Worm (Caenorhabditis elegans) whole organism, L2 larva: ENCODE data around the gene agt-1.
A peak's percentile ranks its signal among the peaks of the same experiment; 100 is the strongest.

Source experiments
- F13H6.1 ChIP-seq: sonication (generic microtip); optimal IDR thresholded peaks from 2 replicates; lab custom pipeline; 2016; ENCODE audit warnings: missing genetic modification characterization, missing compliant biosample characterization
- R02D3.7 ChIP-seq: fragments of 150-350 bp; optimal IDR thresholded peaks from 2 replicates; lab custom pipeline; 2014; ENCODE audit warnings: missing biosample characterization, missing genetic modification characterization
- Y55F3AM.14 ChIP-seq: fragments of 200-800 bp; sonication (Bioruptor generic); optimal IDR thresholded peaks from 2 replicates; lab custom pipeline; 2018; ENCODE audit warnings: mild to moderate bottlenecking, missing genetic modification characterization, missing compliant biosample characterization
- alr-1 ChIP-seq: fragments of 150-350 bp; optimal IDR thresholded peaks from 2 replicates; lab custom pipeline; 2014; ENCODE audit warnings: missing biosample characterization, missing genetic modification characterization
- ama-1 ChIP-seq: fragments of 150-350 bp; optimal IDR thresholded peaks from 2 replicates; lab custom pipeline; 2018; ENCODE audit warnings: inconsistent platforms
- blmp-1 ChIP-seq: sonication (generic microtip); optimal IDR thresholded peaks from 2 replicates; lab custom pipeline; 2017; ENCODE audit warnings: missing genetic modification characterization, mild to moderate bottlenecking, missing compliant biosample characterization, antibody characterized with exemption, moderate library complexity; ENCODE audit not compliant: insufficient read depth
- ceh-82 ChIP-seq: fragments of 150-350 bp; optimal IDR thresholded peaks from 2 replicates; lab custom pipeline; 2014; ENCODE audit warnings: missing biosample characterization, missing genetic modification characterization
- crh-2 ChIP-seq: sonication (generic microtip); optimal IDR thresholded peaks from 2 replicates; lab custom pipeline; 2017; ENCODE audit warnings: missing biosample characterization, missing genetic modification characterization
- dmd-4 ChIP-seq: sonication (generic microtip); optimal IDR thresholded peaks from 2 replicates; lab custom pipeline; 2017; ENCODE audit warnings: missing biosample characterization, missing genetic modification characterization
- elt-1 ChIP-seq: fragments of 150-350 bp; optimal IDR thresholded peaks from 2 replicates; lab custom pipeline; 2014; ENCODE audit warnings: missing biosample characterization, missing genetic modification characterization
- elt-3 ChIP-seq: sonication (generic microtip); optimal IDR thresholded peaks from 2 replicates; lab custom pipeline; 2017; ENCODE audit warnings: missing biosample characterization, missing genetic modification characterization
- fos-1 ChIP-seq: fragments of 150-350 bp; optimal IDR thresholded peaks from 2 replicates; lab custom pipeline; 2014; ENCODE audit warnings: missing biosample characterization, missing genetic modification characterization
- gmeb-1 ChIP-seq: fragments of 150-350 bp; optimal IDR thresholded peaks from 2 replicates; lab custom pipeline; 2014; ENCODE audit warnings: missing biosample characterization, missing genetic modification characterization
- lin-13 ChIP-seq: fragments of 150-350 bp; optimal IDR thresholded peaks from 2 replicates; lab custom pipeline; 2014; ENCODE audit warnings: missing biosample characterization, missing genetic modification reagents, missing genetic modification characterization
- lin-39 ChIP-seq: fragments of 150-350 bp; optimal IDR thresholded peaks from 2 replicates; lab custom pipeline; 2014; ENCODE audit warnings: missing biosample characterization, missing genetic modification reagents, missing genetic modification characterization
- lsy-2 ChIP-seq, 2 experiments: fragments of 150-350 bp in 1 of 2; sonication (generic microtip) in 1 of 2; optimal IDR thresholded peaks; 2 replicates each; lab custom pipeline; 2014 to 2017; ENCODE audit warnings: missing biosample characterization in 2 of 2, missing genetic modification characterization in 2 of 2
- mab-5 ChIP-seq: fragments of 150-350 bp; optimal IDR thresholded peaks from 2 replicates; lab custom pipeline; 2014; ENCODE audit warnings: missing biosample characterization, missing genetic modification characterization
- mdl-1 ChIP-seq, 2 experiments: fragments of 150-350 bp in 1 of 2; sonication (generic microtip) in 1 of 2; optimal IDR thresholded peaks; 2 replicates each; lab custom pipeline; 2017; ENCODE audit warnings: missing biosample characterization in 2 of 2, missing genetic modification characterization in 2 of 2
- nhr-10 ChIP-seq: sonication (generic microtip); optimal IDR thresholded peaks from 2 replicates; lab custom pipeline; 2017; ENCODE audit warnings: missing biosample characterization, missing genetic modification characterization
- nhr-11 ChIP-seq: fragments of 150-350 bp; optimal IDR thresholded peaks from 2 replicates; lab custom pipeline; 2014; ENCODE audit warnings: missing biosample characterization, missing genetic modification characterization
- nhr-129 ChIP-seq: fragments of 150-350 bp; optimal IDR thresholded peaks from 2 replicates; lab custom pipeline; 2014; ENCODE audit warnings: missing biosample characterization, missing genetic modification characterization
- nhr-21 ChIP-seq: fragments of 150-350 bp; optimal IDR thresholded peaks from 2 replicates; lab custom pipeline; 2014; ENCODE audit warnings: missing biosample characterization, missing genetic modification characterization
- nhr-23 ChIP-seq: fragments of 150-350 bp; optimal IDR thresholded peaks from 2 replicates; lab custom pipeline; 2014; ENCODE audit warnings: missing biosample characterization, missing genetic modification reagents, missing genetic modification characterization
- nhr-25 ChIP-seq: fragments of 150-350 bp; sonication (generic microtip); optimal IDR thresholded peaks from 3 replicates; lab custom pipeline; 2014; ENCODE audit warnings: missing biosample characterization, missing genetic modification characterization
- nhr-6 ChIP-seq: fragments of 150-350 bp; optimal IDR thresholded peaks from 2 replicates; lab custom pipeline; 2014; ENCODE audit warnings: missing biosample characterization, missing genetic modification characterization
- sma-3 ChIP-seq: sonication (generic microtip); optimal IDR thresholded peaks from 2 replicates; lab custom pipeline; 2016; ENCODE audit warnings: missing genetic modification reagents, missing genetic modification characterization, missing compliant biosample characterization
- sma-9 ChIP-seq, 2 experiments: fragments of 150-350 bp in 1 of 2; sonication (generic microtip) in 1 of 2; optimal IDR thresholded peaks; 2 replicates each; lab custom pipeline; 2014 to 2016; ENCODE audit warnings: missing genetic modification characterization in 2 of 2, mild to moderate bottlenecking in 1 of 2, missing biosample characterization in 1 of 2, missing compliant biosample characterization in 1 of 2, missing genetic modification reagents in 1 of 2, moderate library complexity in 1 of 2
- unc-39 ChIP-seq: fragments of 150-350 bp; optimal IDR thresholded peaks from 2 replicates; lab custom pipeline; 2014; ENCODE audit warnings: missing biosample characterization, missing genetic modification characterization
- zag-1 ChIP-seq: fragments of 150-350 bp; optimal IDR thresholded peaks from 2 replicates; lab custom pipeline; 2014; ENCODE audit warnings: missing biosample characterization, missing genetic modification characterization
- ztf-1 ChIP-seq: fragments of 200-800 bp; sonication (Bioruptor generic); conservative IDR thresholded peaks from 2 replicates; pipeline ENCODE4 v1.3.6; 2022; ENCODE audit warnings: missing genetic modification characterization, missing compliant biosample characterization
- ztf-11 ChIP-seq: sonication (generic microtip); optimal IDR thresholded peaks from 2 replicates; lab custom pipeline; 2017; ENCODE audit warnings: missing biosample characterization, missing genetic modification characterization

The agt-1 gene

DNA sequence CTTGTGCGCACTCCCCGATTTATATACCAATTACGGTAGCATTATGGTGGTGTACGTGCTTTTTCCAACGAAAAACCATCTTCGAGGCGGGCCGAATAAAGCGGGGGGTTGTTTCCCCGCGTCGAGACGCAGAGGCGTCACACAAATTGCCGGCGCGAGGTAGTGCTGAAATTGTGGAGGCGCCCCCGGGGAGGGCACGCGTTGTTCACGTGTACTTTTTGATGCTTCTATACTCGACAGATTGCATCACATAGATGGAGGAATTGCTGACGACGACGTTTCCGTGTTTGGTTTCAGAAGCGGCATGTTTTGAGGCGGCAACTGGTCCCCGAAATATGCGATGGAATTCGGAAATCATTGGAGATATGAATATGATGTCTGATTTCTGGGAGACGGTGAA is 26.0 kb upstream of the agt-1 start (continued):
- TF ChIP-seq crh-2 (tag; lab: Kevin White, UChicago) (peak; percentile 89), mdl-1 (tag; optimal IDR thresholded peaks at IDR 0.05; lab: Kevin White, UChicago) (peak; percentile 73 to 91), sma-9 (GFP tag; optimal IDR thresholded peaks at IDR 0.05; lab: Kevin White, UChicago) (peak; percentile 99), sma-9 (tag; optimal IDR thresholded peaks at IDR 0.05; lab: Kevin White, UChicago) (peak; percentile 33), lin-39 (tag; lab: Kevin White, UChicago) (no peak), sma-3 (peak; percentile 97), nhr-23 (tag; lab: Kevin White, UChicago) (no peak)
- TF ChIP-seq, all 48 proteins: peak for 23

DNA sequence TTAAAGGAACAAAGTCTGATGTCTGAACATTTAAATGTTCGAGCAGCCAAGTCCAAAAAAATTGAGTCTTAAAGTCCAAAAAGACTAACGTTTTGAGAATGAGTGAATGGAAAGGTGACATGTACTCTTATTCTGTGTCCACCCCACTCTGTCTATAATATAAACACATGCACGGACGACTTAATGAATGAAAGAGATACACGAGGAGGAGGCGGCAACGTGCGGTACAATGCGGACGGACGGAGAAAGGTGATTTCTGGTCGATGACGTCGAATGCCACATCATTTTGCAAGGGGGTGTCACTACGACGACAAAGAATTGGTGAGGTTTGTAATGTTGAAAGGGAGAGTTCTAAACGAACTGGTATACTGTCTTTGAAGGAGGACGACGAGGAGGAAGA is 25.5 kb upstream of the agt-1 start:
- TF ChIP-seq nhr-11 (tag; lab: Kevin White, UChicago) (no peak), R02D3.7 (tag; lab: Kevin White, UChicago) (no peak), lin-39 (tag; lab: Kevin White, UChicago) (no peak), blmp-1 (peak; percentile 59), lin-13 (GFP tag; lab: Kevin White, UChicago) (no peak), lsy-2 (tag; optimal IDR thresholded peaks at IDR 0.05; lab: Kevin White, UChicago) (no peak), unc-39 (tag; lab: Kevin White, UChicago) (no peak), mdl-1 (tag; optimal IDR thresholded peaks at IDR 0.05; lab: Kevin White, UChicago) (no peak), alr-1 (tag; lab: Kevin White, UChicago) (no peak), elt-1 (no peak), nhr-10 (tag; lab: Kevin White, UChicago) (no peak), nhr-23 (tag; lab: Kevin White, UChicago) (no peak), nhr-25 (tag; lab: Kevin White, UChicago) (no peak), nhr-6 (no peak), fos-1 (tag; lab: Kevin White, UChicago) (peak; percentile 8), crh-2 (tag; lab: Kevin White, UChicago) (no peak)

DNA sequence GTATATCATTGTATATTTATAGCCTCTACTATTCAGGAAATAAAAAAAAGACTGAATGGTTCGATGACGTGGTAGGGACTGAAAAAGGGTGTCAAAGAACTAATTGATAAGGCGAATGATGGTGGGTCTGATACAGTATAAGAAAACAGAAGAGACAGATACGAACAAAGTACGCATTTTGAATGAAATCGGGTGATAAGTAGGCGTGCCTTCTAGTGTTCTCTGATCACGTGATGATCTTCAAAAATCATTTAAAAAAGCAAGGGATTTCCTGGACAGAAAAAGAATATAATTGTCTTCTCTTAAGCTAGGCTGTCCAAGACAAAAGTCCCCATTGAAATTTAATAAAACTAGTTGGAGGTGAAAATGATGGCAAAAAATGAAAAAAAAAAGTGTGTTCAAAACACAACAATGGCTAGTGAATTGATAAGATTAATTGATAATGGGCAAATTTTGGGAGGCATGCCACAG is 24.1 kb upstream of the agt-1 start:
- peak in 1 of 2 experiments; percentile 31 for TF ChIP-seq mdl-1 (tag; optimal IDR thresholded peaks at IDR 0.05; lab: Kevin White, UChicago)
- peak; percentile 9 for TF ChIP-seq F13H6.1 (tag; lab: Kevin White, UChicago)
- TF ChIP-seq ceh-82 (tag; lab: Kevin White, UChicago) = no peak
- no peak for TF ChIP-seq unc-39 (tag; lab: Kevin White, UChicago)
- TF ChIP-seq nhr-21 (tag; lab: Kevin White, UChicago) = peak; percentile 62
- no peak for TF ChIP-seq mab-5 (tag; lab: Kevin White, UChicago)
- peak; percentile 74 for TF ChIP-seq sma-3
- TF ChIP-seq ztf-1 (GFP tag; lab: Robert Waterston, UW) = no peak
- TF ChIP-seq gmeb-1 (tag; lab: Kevin White, UChicago) = peak; percentile 34
- TF ChIP-seq crh-2 (tag; lab: Kevin White, UChicago) = peak; percentile 83
- peak in 1 of 2 experiments; percentile 42 for TF ChIP-seq lsy-2 (tag; optimal IDR thresholded peaks at IDR 0.05; lab: Kevin White, UChicago)
- TF ChIP-seq Y55F3AM.14 (GFP tag; lab: Kevin White, UChicago) = peak; percentile 25
- TF ChIP-seq ama-1 (lab: Kevin White, UChicago) = no peak
- TF ChIP-seq sma-9 (GFP tag; optimal IDR thresholded peaks at IDR 0.05; lab: Kevin White, UChicago) = peak; percentile 74
- no peak for TF ChIP-seq sma-9 (tag; optimal IDR thresholded peaks at IDR 0.05; lab: Kevin White, UChicago)
- TF ChIP-seq fos-1 (tag; lab: Kevin White, UChicago) = peak; percentile 63
- peak; percentile 68 for TF ChIP-seq nhr-129 (tag; lab: Kevin White, UChicago)
- TF ChIP-seq nhr-25 (tag; lab: Kevin White, UChicago) = peak; percentile 8
- no peak for TF ChIP-seq ztf-11 (tag; lab: Kevin White, UChicago)

DNA sequence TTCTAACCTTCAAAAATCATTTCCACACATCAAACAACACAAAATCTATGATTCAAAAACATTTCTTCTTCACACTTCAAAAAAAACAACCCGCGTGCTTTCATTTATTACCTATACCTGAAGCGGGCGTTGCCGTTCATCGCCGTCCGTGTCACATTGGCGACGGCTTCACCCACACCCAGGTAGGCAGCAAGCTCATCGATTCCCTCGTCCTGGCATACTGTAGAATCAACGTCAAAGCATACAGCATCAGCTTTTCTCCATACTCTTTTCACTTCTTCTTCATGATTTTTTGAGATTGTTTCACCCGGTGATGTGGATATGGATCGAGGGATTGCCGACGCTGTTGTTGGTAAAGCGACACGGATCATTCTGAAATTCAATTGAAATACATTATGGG is 23.0 kb upstream of the agt-1 start:
- TF ChIP-seq nhr-10 (tag; lab: Kevin White, UChicago) (no peak), nhr-25 (tag; lab: Kevin White, UChicago) (no peak), zag-1 (tag; lab: Kevin White, UChicago) (no peak), nhr-21 (tag; lab: Kevin White, UChicago) (no peak), Y55F3AM.14 (GFP tag; lab: Kevin White, UChicago) (no peak), fos-1 (tag; lab: Kevin White, UChicago) (no peak), sma-9 (GFP tag; optimal IDR thresholded peaks at IDR 0.05; lab: Kevin White, UChicago) (no peak), sma-9 (tag; optimal IDR thresholded peaks at IDR 0.05; lab: Kevin White, UChicago) (no peak), elt-3 (tag; lab: Kevin White, UChicago) (no peak), ztf-11 (tag; lab: Kevin White, UChicago) (no peak), lsy-2 (tag; optimal IDR thresholded peaks at IDR 0.05; lab: Kevin White, UChicago) (no peak), dmd-4 (tag; lab: Kevin White, UChicago) (no peak), ceh-82 (tag; lab: Kevin White, UChicago) (no peak)
